Fruit fly (Drosophila melanogaster): ENCODE results near the gene bves.
A peak's percentile ranks its signal among the peaks of the same experiment; 100 is the strongest.

Gene bves

DNA sequence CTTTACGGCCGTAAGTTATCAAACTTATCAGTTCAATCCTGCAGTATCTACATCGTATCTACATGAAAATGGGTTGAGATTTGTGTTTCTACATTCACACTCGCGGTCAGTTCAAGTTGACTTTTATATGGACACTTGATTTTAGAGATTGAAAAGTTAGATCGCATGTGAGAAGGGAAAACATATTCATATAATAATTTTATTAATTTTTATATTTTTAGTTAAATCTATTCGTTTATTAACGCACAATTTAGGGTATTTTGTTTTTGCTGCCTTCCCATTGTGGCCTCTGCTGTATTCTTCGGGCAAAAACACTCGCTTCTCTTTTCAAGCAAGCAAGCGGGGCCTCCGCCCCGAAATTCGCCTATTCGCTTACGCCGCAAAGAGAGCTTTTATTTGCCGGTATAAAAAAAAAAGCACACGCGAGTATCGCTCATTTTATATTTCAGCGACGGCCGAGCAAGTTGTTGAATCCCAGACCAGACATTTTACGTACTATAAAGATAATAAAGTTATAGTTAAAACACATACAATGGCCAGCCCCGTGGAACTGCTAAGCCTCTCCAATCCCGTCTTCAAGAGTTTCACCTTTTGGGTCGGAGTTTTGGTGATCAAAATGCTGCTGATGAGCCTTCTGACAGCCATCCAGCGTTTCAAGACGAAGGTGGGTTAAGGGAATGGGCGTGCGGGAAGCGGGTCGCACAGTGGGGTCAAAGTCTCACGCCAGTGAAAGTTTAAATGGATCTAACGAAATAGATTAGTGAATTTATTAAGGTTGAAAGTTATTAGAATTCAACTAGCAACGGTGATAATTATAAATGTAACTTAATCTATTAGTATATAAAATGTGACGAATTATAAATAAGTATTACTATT lies 10.9 kb upstream of the bves start (continued):
- TF ChIP-seq prd (optimal IDR thresholded peaks at IDR 0.05): no peak
- peak; percentile 92 for TF ChIP-seq prd (GFP tag; IDR thresholded peaks at IDR 0.05)
- TF ChIP-seq CG8281 (tag; optimal IDR thresholded peaks at IDR 0.05): peak; percentile 72
- no peak for TF ChIP-seq Mes4 (GFP tag; optimal IDR thresholded peaks at IDR 0.05)
- TF ChIP-seq HLH4C (GFP tag; IDR thresholded peaks at IDR 0.05; ENCODE audit: partially characterized antibody): no peak
- peak; percentile 18 for TF ChIP-seq MESR4 (GFP tag; optimal IDR thresholded peaks at IDR 0.05)
- no peak for TF ChIP-seq CG1647 (GFP tag; optimal IDR thresholded peaks at IDR 0.05)
- peak; percentile 80 for TF ChIP-seq CG18619 (GFP tag; optimal IDR thresholded peaks at IDR 0.05)
- TF ChIP-seq CG11456 (GFP tag; IDR thresholded peaks at IDR 0.05): peak; percentile 80
- TF ChIP-seq ato (GFP tag; IDR thresholded peaks at IDR 0.05; ENCODE audit: partially characterized antibody): no peak
- peak; percentile 69 for TF ChIP-seq CG1024 (GFP tag; IDR thresholded peaks at IDR 0.05)
- TF ChIP-seq CG31441 (GFP tag; IDR thresholded peaks at IDR 0.05): peak; percentile 90
- peak; percentile 67; the same call in 2 of the 3 replicates for TF ChIP-seq CG11560 (tag; IDR thresholded peaks at IDR 0.05)
- TF ChIP-seq CG17359 (tag; optimal IDR thresholded peaks at IDR 0.05): peak; percentile 93
- peak; percentile 84 for TF ChIP-seq ttk (GFP tag; IDR thresholded peaks at IDR 0.05)
- no peak for TF ChIP-seq gfzf (GFP tag; optimal IDR thresholded peaks at IDR 0.05)
- TF ChIP-seq CG17802 (tag; optimal IDR thresholded peaks at IDR 0.05): peak; percentile 54
- peak; percentile 62 for TF ChIP-seq CG10431 (GFP tag; optimal IDR thresholded peaks at IDR 0.05)
- TF ChIP-seq CG10321 (GFP tag; IDR thresholded peaks at IDR 0.05): peak; percentile 68
- TF ChIP-seq CG6272 (GFP tag; IDR thresholded peaks at IDR 0.05): peak; percentile 72
- peak; percentile 61 for TF ChIP-seq CG18764 (GFP tag; optimal IDR thresholded peaks at IDR 0.05)
- peak; percentile 89 for TF ChIP-seq CG12659 (GFP tag; optimal IDR thresholded peaks at IDR 0.05)
- TF ChIP-seq Spps (tag; optimal IDR thresholded peaks at IDR 0.05): peak; percentile 78
- TF ChIP-seq Tbp (GFP tag; optimal IDR thresholded peaks at IDR 0.05): no peak
- TF ChIP-seq Adf1 (GFP tag; IDR thresholded peaks at IDR 0.05): peak; percentile 69
- TF ChIP-seq CG7745 (tag; optimal IDR thresholded peaks at IDR 0.05): no peak
- TF ChIP-seq hb (GFP tag; IDR thresholded peaks at IDR 0.05; ENCODE audit: partially characterized antibody): no peak
- TF ChIP-seq CG6254 (GFP tag; optimal IDR thresholded peaks at IDR 0.05): peak; percentile 83
- TF ChIP-seq CG6689 (GFP tag; IDR thresholded peaks at IDR 0.05): peak; percentile 91
- no peak for TF ChIP-seq CG15479 (GFP tag; optimal IDR thresholded peaks at IDR 0.05)
- TF ChIP-seq Bdp1 (GFP tag; optimal IDR thresholded peaks at IDR 0.05): no peak
- peak; percentile 92 for TF ChIP-seq caup (GFP tag; optimal IDR thresholded peaks at IDR 0.05; ENCODE audit: severe bottlenecking)
- TF ChIP-seq dm (GFP tag; optimal IDR thresholded peaks at IDR 0.05): no peak
- no peak for TF ChIP-seq HLH54F (GFP tag; optimal IDR thresholded peaks at IDR 0.05)
- peak; percentile 94 for TF ChIP-seq CG2678 (tag; optimal IDR thresholded peaks at IDR 0.05)
- TF ChIP-seq sr (GFP tag; IDR thresholded peaks at IDR 0.05): no peak; the same call in 2 of the 3 replicates
- TF ChIP-seq CG17912 (GFP tag; optimal IDR thresholded peaks at IDR 0.05): no peak
- TF ChIP-seq Elba2 (GFP tag; optimal IDR thresholded peaks at IDR 0.05): no peak
- no peak for TF ChIP-seq Trl (optimal IDR thresholded peaks at IDR 0.05)
- no peak for TF ChIP-seq Trl (GFP tag; optimal IDR thresholded peaks at IDR 0.05)
- TF ChIP-seq CG11696 (GFP tag; IDR thresholded peaks at IDR 0.05): peak; percentile 98
- peak; percentile 88 for TF ChIP-seq ase (GFP tag; IDR thresholded peaks at IDR 0.05)
- TF ChIP-seq CG14050 (GFP tag; IDR thresholded peaks at IDR 0.05): peak; percentile 84
- TF ChIP-seq CG18011 (GFP tag; optimal IDR thresholded peaks at IDR 0.05): peak; percentile 54
- TF ChIP-seq MTF-1 (GFP tag; optimal IDR thresholded peaks at IDR 0.05; ENCODE audit: borderline replicate concordance): peak; percentile 78
- TF ChIP-seq wek (GFP tag; optimal IDR thresholded peaks at IDR 0.05): peak; percentile 68
- no peak for TF ChIP-seq CG10565 (GFP tag; optimal IDR thresholded peaks at IDR 0.05)
- TF ChIP-seq mirr (GFP tag; optimal IDR thresholded peaks at IDR 0.05): peak; percentile 80
- peak; percentile 77 for TF ChIP-seq Ets65A (GFP tag)

All from whole organism, embryonic.